Worm (Caenorhabditis elegans): ENCODE results near the gene srz-56.

The srz-56 gene

ce11 chrIII:2240471-2240870, at the start of gene srz-56:
srz-56 (plus strand) TSS chrIII:2240771.
- TF ChIP-seq scrt-1 (GFP tag; IDR thresholded peaks at IDR 0.05) = no peak
- TF ChIP-seq flt-1 (GFP tag; IDR thresholded peaks at IDR 0.05) = no peak
- no peak for TF ChIP-seq tbx-37 (GFP tag; conservative IDR thresholded peaks at IDR 0.05)
- TF ChIP-seq aly-1 (tag; optimal IDR thresholded peaks at IDR 0.05) = no peak
- no peak for TF ChIP-seq pes-1 (GFP tag; IDR thresholded peaks at IDR 0.05)
- TF ChIP-seq tra-4 (tag; optimal IDR thresholded peaks at IDR 0.05) = no peak
- no peak for TF ChIP-seq ceh-13 (GFP tag; optimal IDR thresholded peaks at IDR 0.05)
- TF ChIP-seq tbx-11 (GFP tag; IDR thresholded peaks at IDR 0.05) = no peak
- TF ChIP-seq B0310.2 (tag; optimal IDR thresholded peaks at IDR 0.05) = no peak
- no peak for TF ChIP-seq hmg-4 (GFP tag; optimal IDR thresholded peaks at IDR 0.05)
- no peak for TF ChIP-seq ceh-36 (tag; optimal IDR thresholded peaks at IDR 0.05)
- TF ChIP-seq sea-1 (GFP tag; conservative IDR thresholded peaks at IDR 0.05) = no peak
- TF ChIP-seq ama-1 (optimal IDR thresholded peaks at IDR 0.05) = no peak
- no peak for TF ChIP-seq F13C5.2 (tag; optimal IDR thresholded peaks at IDR 0.05)

- TF ChIP-seq hnd-1 (tag; optimal IDR thresholded peaks at IDR 0.05) (no peak), B0310.2 (tag; optimal IDR thresholded peaks at IDR 0.05) (no peak), flt-1 (GFP tag; IDR thresholded peaks at IDR 0.05) (no peak), pes-1 (GFP tag; IDR thresholded peaks at IDR 0.05) (no peak), tra-4 (tag; optimal IDR thresholded peaks at IDR 0.05) (no peak), tbx-11 (GFP tag; IDR thresholded peaks at IDR 0.05) (no peak), sea-1 (GFP tag; conservative IDR thresholded peaks at IDR 0.05) (no peak), ets-7 (tag; optimal IDR thresholded peaks at IDR 0.05) (no peak), hmg-4 (GFP tag; optimal IDR thresholded peaks at IDR 0.05) (no peak), ceh-36 (tag; optimal IDR thresholded peaks at IDR 0.05) (no peak), aly-1 (tag; optimal IDR thresholded peaks at IDR 0.05) (no peak), ama-1 (optimal IDR thresholded peaks at IDR 0.05) (no peak), scrt-1 (GFP tag; IDR thresholded peaks at IDR 0.05) (no peak), tbx-37 (GFP tag; conservative IDR thresholded peaks at IDR 0.05) (no peak), F13C5.2 (tag; optimal IDR thresholded peaks at IDR 0.05) (no peak), hmbx-1 (tag; optimal IDR thresholded peaks at IDR 0.05) (no peak), ceh-13 (GFP tag; optimal IDR thresholded peaks at IDR 0.05) (no peak)
Measured at ce11 chrIII:2197706-2198105, 42.9 kb upstream of the srz-56 start, which contains the start of gene C39B5.6. C39B5.6 (plus strand) TSS chrIII:2198006.

- no peak for TF ChIP-seq ceh-36 (tag; optimal IDR thresholded peaks at IDR 0.05)
Measured at ce11 chrIII:2205155-2205554, 35.4 kb upstream of the srz-56 start.

ce11 chrIII:2207864-2208263, 32.7 kb upstream of the srz-56 start, which contains the start of gene C39B5.5:
C39B5.5 (plus strand) TSS chrIII:2208164.
- TF ChIP-seq sea-1 (GFP tag; conservative IDR thresholded peaks at IDR 0.05) = no peak

ce11 chrIII:2210601-2211000, 30.0 kb upstream of the srz-56 start:
- no peak for TF ChIP-seq F13C5.2 (tag; optimal IDR thresholded peaks at IDR 0.05)
- no peak for TF ChIP-seq tra-4 (tag; optimal IDR thresholded peaks at IDR 0.05)
- no peak for TF ChIP-seq ceh-13 (GFP tag; optimal IDR thresholded peaks at IDR 0.05)
- TF ChIP-seq B0310.2 (tag; optimal IDR thresholded peaks at IDR 0.05) = no peak
- no peak for TF ChIP-seq tbx-11 (GFP tag; IDR thresholded peaks at IDR 0.05)
- no peak for TF ChIP-seq scrt-1 (GFP tag; IDR thresholded peaks at IDR 0.05)
- TF ChIP-seq sea-1 (GFP tag; conservative IDR thresholded peaks at IDR 0.05) = no peak
- no peak for TF ChIP-seq ets-7 (tag; optimal IDR thresholded peaks at IDR 0.05)
- no peak for TF ChIP-seq hnd-1 (tag; optimal IDR thresholded peaks at IDR 0.05)

ce11 chrIII:2211120-2211519, 29.5 kb upstream of the srz-56 start, which contains the start of gene C39B5.14:
C39B5.14 (plus strand) TSS chrIII:2211420.
- no peak for TF ChIP-seq tbx-11 (GFP tag; IDR thresholded peaks at IDR 0.05)
- TF ChIP-seq tra-4 (tag; optimal IDR thresholded peaks at IDR 0.05) = no peak
- no peak for TF ChIP-seq aly-1 (tag; optimal IDR thresholded peaks at IDR 0.05)
- no peak for TF ChIP-seq pes-1 (GFP tag; IDR thresholded peaks at IDR 0.05)
- no peak for TF ChIP-seq sea-1 (GFP tag; conservative IDR thresholded peaks at IDR 0.05)
- no peak for TF ChIP-seq hnd-1 (tag; optimal IDR thresholded peaks at IDR 0.05)
- TF ChIP-seq ceh-36 (tag; optimal IDR thresholded peaks at IDR 0.05) = no peak
- no peak for TF ChIP-seq hmbx-1 (tag; optimal IDR thresholded peaks at IDR 0.05)

- no peak for TF ChIP-seq tbx-37 (GFP tag; conservative IDR thresholded peaks at IDR 0.05)
- no peak for TF ChIP-seq aly-1 (tag; optimal IDR thresholded peaks at IDR 0.05)
- TF ChIP-seq hmbx-1 (tag; optimal IDR thresholded peaks at IDR 0.05) = no peak
- no peak for TF ChIP-seq ets-7 (tag; optimal IDR thresholded peaks at IDR 0.05)
- no peak for TF ChIP-seq hmg-4 (GFP tag; optimal IDR thresholded peaks at IDR 0.05)
- TF ChIP-seq tbx-11 (GFP tag; IDR thresholded peaks at IDR 0.05) = no peak
Measured at ce11 chrIII:2212343-2212742, 28.2 kb upstream of the srz-56 start.

ce11 chrIII:2219408-2219807, 21.2 kb upstream of the srz-56 start, which contains the start of gene fbxa-12:
fbxa-12 (plus strand) TSS chrIII:2219708.
- TF ChIP-seq ets-7 (tag; optimal IDR thresholded peaks at IDR 0.05) = no peak
- no peak for TF ChIP-seq F13C5.2 (tag; optimal IDR thresholded peaks at IDR 0.05)

ce11 chrIII:2223932-2224331, 16.6 kb upstream of the srz-56 start, which contains the start of gene srd-65:
srd-65 (minus strand) TSS chrIII:2224032.
- TF ChIP-seq ceh-36 (tag; optimal IDR thresholded peaks at IDR 0.05) (no peak), hnd-1 (tag; optimal IDR thresholded peaks at IDR 0.05) (no peak), sea-1 (GFP tag; conservative IDR thresholded peaks at IDR 0.05) (no peak), pes-1 (GFP tag; IDR thresholded peaks at IDR 0.05) (no peak), tra-4 (tag; optimal IDR thresholded peaks at IDR 0.05) (no peak), hmg-4 (GFP tag; optimal IDR thresholded peaks at IDR 0.05) (no peak), aly-1 (tag; optimal IDR thresholded peaks at IDR 0.05) (no peak)
